Worm (Caenorhabditis elegans) whole organism, L4 larva: Measurements from ENCODE around the gene usp-4.

ENCODE experiments used
- D1046.2 ChIP-seq: fragments of 200-800 bp; sonication (Bioruptor generic); IDR thresholded peaks from 2 replicates; pipeline ENCODE4 v1.3.6; 2022; ENCODE audit warnings: missing genetic modification characterization, missing compliant biosample characterization
- F26F4.8 ChIP-seq: fragments of 200-800 bp; sonication (Bioruptor generic); conservative IDR thresholded peaks from 2 replicates; pipeline ENCODE4 v1.3.6; 2022; ENCODE audit warnings: missing genetic modification characterization, missing compliant biosample characterization
- R02D3.7 ChIP-seq: fragments of 150-350 bp; sonication (generic microtip); optimal IDR thresholded peaks from 3 replicates; lab custom pipeline; 2014; ENCODE audit warnings: missing biosample characterization, missing genetic modification characterization
- T20F7.1 ChIP-seq: fragments of 200-800 bp; sonication (Bioruptor generic); optimal IDR thresholded peaks from 2 replicates; lab custom pipeline; 2018; ENCODE audit warnings: mild to moderate bottlenecking, missing genetic modification characterization, missing compliant biosample characterization
- aha-1 ChIP-seq: fragments of 150-350 bp; peaks from one replicate; lab custom pipeline; 2014; ENCODE audit warnings: missing biosample characterization, missing genetic modification characterization
- ama-1 ChIP-seq: fragments of 150-350 bp; optimal IDR thresholded peaks from 2 replicates; lab custom pipeline; 2014; ENCODE audit warnings: inconsistent platforms, mixed read lengths
- attf-4 ChIP-seq: sonication (generic microtip); optimal IDR thresholded peaks from 3 replicates; lab custom pipeline; 2017; ENCODE audit warnings: missing biosample characterization, missing genetic modification characterization
- ceh-20 ChIP-seq: fragments of 200-800 bp; sonication (Bioruptor generic); IDR thresholded peaks from 2 replicates; pipeline ENCODE4 v1.3.6; 2022; ENCODE audit warnings: missing genetic modification reagents, missing genetic modification characterization, missing compliant biosample characterization
- ceh-32 ChIP-seq: sonication (generic microtip); optimal IDR thresholded peaks from 2 replicates; lab custom pipeline; 2016; ENCODE audit warnings: mild to moderate bottlenecking, missing genetic modification characterization, missing compliant biosample characterization; ENCODE audit not compliant: poor library complexity
- ceh-62 ChIP-seq: sonication (generic microtip); optimal IDR thresholded peaks from 2 replicates; lab custom pipeline; 2017; ENCODE audit warnings: missing biosample characterization, missing genetic modification characterization
- ces-1 ChIP-seq: fragments of 150-350 bp; sonication (generic microtip); optimal IDR thresholded peaks from 4 replicates; lab custom pipeline; 2014; ENCODE audit warnings: missing biosample characterization, missing genetic modification reagents, missing genetic modification characterization
- cey-2 ChIP-seq: sonication (generic microtip); optimal IDR thresholded peaks from 3 replicates; lab custom pipeline; 2017; ENCODE audit warnings: missing genetic modification characterization, mild to moderate bottlenecking, missing compliant biosample characterization, antibody characterized with exemption, borderline replicate concordance; ENCODE audit not compliant: insufficient read depth
- ctbp-1 ChIP-seq: fragments of 200-800 bp; sonication (Bioruptor generic); IDR thresholded peaks from 2 replicates; pipeline ENCODE4 v1.3.6; 2022; ENCODE audit warnings: missing genetic modification reagents, missing genetic modification characterization, missing compliant biosample characterization
- daf-12 ChIP-seq: fragments of 150-350 bp; optimal IDR thresholded peaks from 2 replicates; lab custom pipeline; 2014; ENCODE audit warnings: missing biosample characterization, missing genetic modification reagents, missing genetic modification characterization
- daf-16 ChIP-seq, 3 experiments: sonication (generic microtip); optimal IDR thresholded peaks; 2 replicates each; lab custom pipeline; 2016 to 2017; ENCODE audit warnings: missing genetic modification characterization in 3 of 3, missing genetic modification reagents in 3 of 3, mild to moderate bottlenecking in 2 of 3, missing compliant biosample characterization in 2 of 3, missing biosample characterization in 1 of 3, moderate library complexity in 1 of 3
- dmd-8 ChIP-seq: fragments of 200-800 bp; sonication (Bioruptor generic); IDR thresholded peaks from 2 replicates; pipeline ENCODE4 v1.3.6; 2022; ENCODE audit warnings: missing genetic modification characterization, missing compliant biosample characterization
- duxl-1 ChIP-seq: sonication (generic microtip); optimal IDR thresholded peaks from 2 replicates; lab custom pipeline; 2016; ENCODE audit warnings: mild to moderate bottlenecking, missing genetic modification characterization, moderate library complexity, missing compliant biosample characterization; ENCODE audit not compliant: poor library complexity
- dve-1 ChIP-seq: sonication (generic microtip); optimal IDR thresholded peaks from 2 replicates; lab custom pipeline; 2017; ENCODE audit warnings: antibody characterized with exemption, mild to moderate bottlenecking, missing genetic modification characterization, missing compliant biosample characterization; ENCODE audit not compliant: insufficient read depth
- fos-1 ChIP-seq: fragments of 150-350 bp; optimal IDR thresholded peaks from 2 replicates; lab custom pipeline; 2014; ENCODE audit warnings: missing biosample characterization, missing genetic modification characterization
- hmg-1.1 ChIP-seq: fragments of 200-800 bp; sonication (Bioruptor generic); IDR thresholded peaks from 2 replicates; pipeline ENCODE4 v1.3.6; 2022; ENCODE audit warnings: missing genetic modification reagents, missing genetic modification characterization, missing compliant biosample characterization
- jun-1 ChIP-seq: fragments of 150-350 bp; optimal IDR thresholded peaks from 2 replicates; lab custom pipeline; 2014; ENCODE audit warnings: missing biosample characterization, missing genetic modification reagents, missing genetic modification characterization
- lin-1 ChIP-seq: fragments of 200-800 bp; sonication (Bioruptor generic); IDR thresholded peaks from 2 replicates; pipeline ENCODE4 v1.3.6; 2022; ENCODE audit warnings: missing genetic modification reagents, missing genetic modification characterization, missing compliant biosample characterization
- lin-13 ChIP-seq: fragments of 150-350 bp; optimal IDR thresholded peaks from 2 replicates; lab custom pipeline; 2014; ENCODE audit warnings: missing biosample characterization, missing genetic modification reagents, missing genetic modification characterization
- lin-29 ChIP-seq: fragments of 200-800 bp; sonication (Bioruptor generic); IDR thresholded peaks from 2 replicates; pipeline ENCODE4 v1.3.6; 2022; ENCODE audit warnings: missing genetic modification reagents, missing genetic modification characterization, missing compliant biosample characterization
- lin-38 ChIP-seq: fragments of 200-800 bp; sonication (Bioruptor generic); IDR thresholded peaks from 2 replicates; pipeline ENCODE4 v1.3.6; 2022; ENCODE audit warnings: missing genetic modification reagents, missing genetic modification characterization, missing compliant biosample characterization
- lsy-2 ChIP-seq, 2 experiments: fragments of 150-350 bp in 1 of 2; sonication (generic microtip) in 1 of 2; optimal IDR thresholded peaks; 2 replicates each; lab custom pipeline; 2014 to 2017; ENCODE audit warnings: missing biosample characterization in 2 of 2, missing genetic modification characterization in 2 of 2
- mdl-1 ChIP-seq, 2 experiments: fragments of 150-350 bp in 1 of 2; sonication (generic microtip) in 1 of 2; optimal IDR thresholded peaks; 2 replicates each; lab custom pipeline; 2014 to 2017; ENCODE audit warnings: missing biosample characterization in 2 of 2, missing genetic modification characterization in 2 of 2
- mep-1 ChIP-seq: fragments of 150-350 bp; sonication (generic microtip); optimal IDR thresholded peaks from 3 replicates; lab custom pipeline; 2014; ENCODE audit warnings: missing biosample characterization, missing genetic modification characterization
- nhr-10 ChIP-seq: fragments of 150-350 bp; optimal IDR thresholded peaks from 2 replicates; lab custom pipeline; 2014; ENCODE audit warnings: missing biosample characterization, missing genetic modification characterization
- nhr-102 ChIP-seq: sonication (generic microtip); optimal IDR thresholded peaks from 2 replicates; lab custom pipeline; 2016; ENCODE audit warnings: mild to moderate bottlenecking, missing genetic modification characterization, moderate library complexity, missing compliant biosample characterization
- nhr-11 ChIP-seq: fragments of 150-350 bp; optimal IDR thresholded peaks from 2 replicates; lab custom pipeline; 2014; ENCODE audit warnings: missing biosample characterization, missing genetic modification characterization
- nhr-42 ChIP-seq: fragments of 200-800 bp; sonication (Bioruptor generic); IDR thresholded peaks from 2 replicates; pipeline ENCODE4 v1.3.6; 2022; ENCODE audit warnings: missing genetic modification characterization, missing compliant biosample characterization
- nhr-48 ChIP-seq: sonication (generic microtip); optimal IDR thresholded peaks from 2 replicates; lab custom pipeline; 2016; ENCODE audit warnings: mild to moderate bottlenecking, missing genetic modification characterization, missing compliant biosample characterization
- nhr-77 ChIP-seq: fragments of 150-350 bp; optimal IDR thresholded peaks from 2 replicates; lab custom pipeline; 2014; ENCODE audit warnings: missing biosample characterization, missing genetic modification characterization
- pha-4 ChIP-seq, 2 experiments: fragments of 150-350 bp in 1 of 2; fragments of 200-800 bp in 1 of 2; sonication (Bioruptor generic) in 1 of 2; IDR thresholded peaks in 1 of 2; optimal IDR thresholded peaks in 1 of 2; 2 replicates each; pipeline versions ENCODE4 v1.3.6 to Lab custom; 2014 to 2022; ENCODE audit warnings: missing genetic modification characterization in 2 of 2, missing genetic modification reagents in 2 of 2, missing biosample characterization in 1 of 2, missing compliant biosample characterization in 1 of 2
- php-3 ChIP-seq: fragments of 200-800 bp; sonication (Bioruptor generic); IDR thresholded peaks from 2 replicates; pipeline ENCODE4 v1.3.6; 2022; ENCODE audit warnings: missing genetic modification reagents, missing genetic modification characterization, missing compliant biosample characterization
- skn-1 ChIP-seq: fragments of 150-350 bp; optimal IDR thresholded peaks from 2 replicates; lab custom pipeline; 2014; ENCODE audit warnings: missing biosample characterization, missing genetic modification characterization
- snpc-1.2 ChIP-seq: fragments of 200-800 bp; sonication (Bioruptor generic); IDR thresholded peaks from 2 replicates; pipeline ENCODE4 v1.3.6; 2022; ENCODE audit warnings: missing genetic modification reagents, missing genetic modification characterization, missing compliant biosample characterization
- spr-1 ChIP-seq: sonication (generic microtip); optimal IDR thresholded peaks from 2 replicates; lab custom pipeline; 2016; ENCODE audit warnings: mild to moderate bottlenecking, missing genetic modification characterization, missing compliant biosample characterization
- tag-97 ChIP-seq: fragments of 200-800 bp; sonication (Bioruptor generic); IDR thresholded peaks from 2 replicates; pipeline ENCODE4 v1.3.6; 2022; ENCODE audit warnings: missing genetic modification characterization, missing compliant biosample characterization
- unc-62 ChIP-seq, 3 experiments: fragments of 150-350 bp in 1 of 3; sonication (generic microtip); optimal IDR thresholded peaks in 2 of 3; peaks in 1 of 3; 1 replicate in 1 of 3; 2 replicates in 2 of 3; lab custom pipeline; 2014 to 2017; ENCODE audit warnings: missing biosample characterization in 3 of 3, missing genetic modification characterization in 3 of 3, missing genetic modification reagents in 3 of 3, missing genotype in 1 of 3
- vab-7 ChIP-seq: fragments of 200-800 bp; sonication (Bioruptor generic); IDR thresholded peaks from 2 replicates; pipeline ENCODE4 v1.3.6; 2022; ENCODE audit warnings: missing genetic modification reagents, missing genetic modification characterization, missing compliant biosample characterization
- zip-11 ChIP-seq: fragments of 200-800 bp; sonication (Bioruptor generic); IDR thresholded peaks from 2 replicates; pipeline ENCODE4 v1.3.6; 2022; ENCODE audit warnings: missing genetic modification characterization, missing compliant biosample characterization
- ztf-11 ChIP-seq: fragments of 150-350 bp; optimal IDR thresholded peaks from 2 replicates; lab custom pipeline; 2014; ENCODE audit warnings: missing biosample characterization, missing genetic modification characterization
- ztf-7 ChIP-seq: fragments of 150-350 bp; optimal IDR thresholded peaks from 2 replicates; lab custom pipeline; 2014; ENCODE audit warnings: missing biosample characterization, missing genetic modification characterization

usp-4 gene

ce11 chrIV:6785873-6786272, 28.8 kb downstream of the usp-4 start (continued):
- TF ChIP-seq nhr-10 (no peak), spr-1 (no peak)

- TF ChIP-seq lin-29 (GFP tag; lab: Robert Waterston, UW) (no peak), ztf-11 (tag; lab: Kevin White, UChicago) (no peak), ceh-62 (tag; lab: Kevin White, UChicago) (no peak), ama-1 (lab: Kevin White, UChicago) (no peak), T20F7.1 (GFP tag; lab: Kevin White, UChicago) (no peak), lsy-2 (tag; optimal IDR thresholded peaks at IDR 0.05; lab: Kevin White, UChicago) (peak in 1 of 2 experiments; percentile 7), snpc-1.2 (GFP tag; lab: Robert Waterston, UW) (peak; percentile 64; the same call in 1 of the 2 replicates), duxl-1 (tag; lab: Kevin White, UChicago) (no peak), R02D3.7 (tag; lab: Kevin White, UChicago) (no peak), cey-2 (tag; lab: Kevin White, UChicago) (no peak), D1046.2 (GFP tag; lab: Robert Waterston, UW) (no peak)
- TF ChIP-seq, all 104 proteins: peak for 2
These were observed 32.8 kb downstream of the usp-4 start for ce11 chrIV:6789950-6790349.

ce11 chrIV:6790438-6791124, 33.5 kb downstream of the usp-4 start, which contains the start of the genes C17H12.2 and vha-8:
TSS of gene C17H12.2 (minus strand) at chrIV:6790488.
TSS of gene vha-8 (plus strand) at chrIV:6791074.
- peak; percentile 46 for TF ChIP-seq ztf-7 (tag; lab: Kevin White, UChicago)
- TF ChIP-seq jun-1 (tag; lab: Kevin White, UChicago): peak; percentile 59
- no peak for TF ChIP-seq attf-4 (tag; lab: Kevin White, UChicago)
- TF ChIP-seq nhr-102 (tag; lab: Kevin White, UChicago): peak; percentile 62
- peak; percentile 68; the same call in 1 of the 2 replicates for TF ChIP-seq lin-1 (GFP tag; lab: Robert Waterston, UW)
- TF ChIP-seq vab-7 (GFP tag; lab: Robert Waterston, UW): peak; percentile 46; the same call in 1 of the 2 replicates
- peak in 1 of 2 experiments; percentile 47 for TF ChIP-seq daf-16 (GFP tag; optimal IDR thresholded peaks at IDR 0.05; lab: Kevin White, UChicago)
- TF ChIP-seq daf-16 (tag; optimal IDR thresholded peaks at IDR 0.05; lab: Kevin White, UChicago): peak; percentile 58
- peak; percentile 95 for TF ChIP-seq nhr-11 (tag; lab: Kevin White, UChicago)
- TF ChIP-seq ceh-20: peak; percentile 92
- peak; percentile 51; the same call in 1 of the 2 replicates for TF ChIP-seq D1046.2 (GFP tag; lab: Robert Waterston, UW)
- no peak for TF ChIP-seq lin-29 (GFP tag; lab: Robert Waterston, UW)
- TF ChIP-seq dve-1 (tag; lab: Kevin White, UChicago): peak; percentile 95
- TF ChIP-seq nhr-77 (tag; lab: Kevin White, UChicago): peak; percentile 93
- TF ChIP-seq mep-1 (tag; lab: Kevin White, UChicago): peak; percentile 97
- no peak for TF ChIP-seq skn-1 (tag; lab: Kevin White, UChicago)
- TF ChIP-seq dmd-8 (GFP tag; lab: Robert Waterston, UW): no peak
- TF ChIP-seq lin-38 (GFP tag; lab: Robert Waterston, UW): peak; percentile 98
- TF ChIP-seq mdl-1 (tag; optimal IDR thresholded peaks at IDR 0.05; lab: Kevin White, UChicago): peak in 1 of 2 experiments; percentile 65
- no peak for TF ChIP-seq tag-97 (GFP tag; lab: Robert Waterston, UW)
- TF ChIP-seq unc-62 (GFP tag; optimal IDR thresholded peaks at IDR 0.05 in 1 of 2; lab: Kevin White, UChicago): peak in 1 of 2 experiments; percentile 87
- no peak for TF ChIP-seq unc-62 (tag; optimal IDR thresholded peaks at IDR 0.05; lab: Kevin White, UChicago)
- no peak for TF ChIP-seq nhr-42 (GFP tag; lab: Robert Waterston, UW)
- TF ChIP-seq aha-1 (tag; lab: Kevin White, UChicago): peak; percentile 97
- peak; percentile 66 for TF ChIP-seq ctbp-1 (GFP tag; lab: Robert Waterston, UW)
- peak; percentile 89 for TF ChIP-seq hmg-1.1 (GFP tag; lab: Robert Waterston, UW)
- TF ChIP-seq daf-12 (tag; lab: Kevin White, UChicago): no peak
- TF ChIP-seq nhr-48 (tag; lab: Kevin White, UChicago): peak; percentile 45
- TF ChIP-seq fos-1 (tag; lab: Kevin White, UChicago): peak; percentile 2
- no peak for TF ChIP-seq ceh-32 (tag; lab: Kevin White, UChicago)
- TF ChIP-seq ces-1 (GFP tag; lab: Kevin White, UChicago): peak; percentile 60
- peak; percentile 93 for TF ChIP-seq lin-13 (GFP tag; lab: Kevin White, UChicago)
- TF ChIP-seq F26F4.8 (GFP tag; lab: Robert Waterston, UW): no peak
- no peak for TF ChIP-seq php-3 (GFP tag; lab: Robert Waterston, UW)
- no peak for TF ChIP-seq nhr-10
- TF ChIP-seq pha-4 (GFP tag; IDR thresholded peaks at IDR 0.05; lab: Robert Waterston, UW): peak; percentile 77
- TF ChIP-seq pha-4 (tag; optimal IDR thresholded peaks at IDR 0.05; lab: Kevin White, UChicago): peak; percentile 93
- TF ChIP-seq zip-11 (GFP tag; lab: Robert Waterston, UW): no peak
